Worm (Caenorhabditis elegans): Measurements from ENCODE around the gene cbp-1.

The cbp-1 gene

ce11 chrIII:9798478-9799157, 32.3 kb downstream of the cbp-1 start, which contains the start of gene ZK632.2:
Gene ZK632.2, plus strand, starts transcription at chrIII:9799107.
- TF ChIP-seq elt-2 (tag; optimal IDR thresholded peaks at IDR 0.05), result no peak
- TF ChIP-seq lin-15B (tag; optimal IDR thresholded peaks at IDR 0.05), result peak; percentile 10
- TF ChIP-seq nfya-1 (tag; optimal IDR thresholded peaks at IDR 0.05; ENCODE audit: insufficient read depth), result peak; percentile 1

ce11 chrIII:9802045-9802444, 35.7 kb downstream of the cbp-1 start:
- TF ChIP-seq ama-1 (optimal IDR thresholded peaks at IDR 0.05) (peak; percentile 50), R02D3.7 (tag; optimal IDR thresholded peaks at IDR 0.05) (no peak)

- TF ChIP-seq nhr-25 (tag; optimal IDR thresholded peaks at IDR 0.05) (peak; percentile 33), elt-2 (tag; optimal IDR thresholded peaks at IDR 0.05) (peak; percentile 20), mdl-1 (tag; optimal IDR thresholded peaks at IDR 0.05) (no peak), nfya-1 (tag; optimal IDR thresholded peaks at IDR 0.05; ENCODE audit: insufficient read depth) (peak; percentile 12), nhr-23 (tag; optimal IDR thresholded peaks at IDR 0.05) (peak; percentile 36), ama-1 (optimal IDR thresholded peaks at IDR 0.05) (peak; percentile 62)
Observed at ce11 chrIII:9804997-9805610, 38.8 kb downstream of the cbp-1 start, which contains the start of gene riok-3. Gene riok-3, minus strand, starts transcription at chrIII:9805011.

ce11 chrIII:9806968-9807559, 40.8 kb downstream of the cbp-1 start, which contains the start of gene ZK632.4:
Gene ZK632.4, minus strand, starts transcription at chrIII:9807454.
- TF ChIP-seq egl-5 (tag; optimal IDR thresholded peaks at IDR 0.05) (no peak), eor-1 (tag; optimal IDR thresholded peaks at IDR 0.05) (no peak), R02D3.7 (tag; optimal IDR thresholded peaks at IDR 0.05) (no peak), ZK546.5 (tag; optimal IDR thresholded peaks at IDR 0.05) (no peak), nhr-23 (tag; optimal IDR thresholded peaks at IDR 0.05) (peak; percentile 53), ceh-28 (tag; optimal IDR thresholded peaks at IDR 0.05) (no peak), nhr-25 (tag; optimal IDR thresholded peaks at IDR 0.05) (peak; percentile 26), pha-4 (tag; optimal IDR thresholded peaks at IDR 0.05) (no peak)

ce11 chrIII:9807560-9808046, 41.3 kb downstream of the cbp-1 start:
- TF ChIP-seq lsy-12 (tag; optimal IDR thresholded peaks at IDR 0.05) (no peak), sea-2 (GFP tag; optimal IDR thresholded peaks at IDR 0.05) (no peak), snpc-4 (tag; optimal IDR thresholded peaks at IDR 0.05) (no peak), ZK546.5 (tag; optimal IDR thresholded peaks at IDR 0.05) (no peak), R02D3.7 (tag; optimal IDR thresholded peaks at IDR 0.05) (no peak), mml-1 (tag; optimal IDR thresholded peaks at IDR 0.05) (no peak), ceh-82 (tag; optimal IDR thresholded peaks at IDR 0.05) (no peak), ztf-4 (tag; optimal IDR thresholded peaks at IDR 0.05) (no peak), nhr-67 (tag; optimal IDR thresholded peaks at IDR 0.05) (no peak), nhr-237 (tag; optimal IDR thresholded peaks at IDR 0.05) (no peak), nfya-1 (tag; optimal IDR thresholded peaks at IDR 0.05; ENCODE audit: insufficient read depth) (peak; percentile 10), skn-1 (tag; optimal IDR thresholded peaks at IDR 0.05) (no peak), ceh-16 (tag; optimal IDR thresholded peaks at IDR 0.05) (no peak), elt-2 (tag; optimal IDR thresholded peaks at IDR 0.05) (peak; percentile 65), nhr-43 (tag; optimal IDR thresholded peaks at IDR 0.05; ENCODE audit: poor library complexity, severe bottlenecking) (peak; percentile 80), mdl-1 (tag; optimal IDR thresholded peaks at IDR 0.05) (peak; percentile 32), pqm-1 (tag; optimal IDR thresholded peaks at IDR 0.05) (peak; percentile 48), tbx-2 (tag; optimal IDR thresholded peaks at IDR 0.05) (no peak), nhr-11 (tag; optimal IDR thresholded peaks at IDR 0.05) (no peak), elt-1 (tag; optimal IDR thresholded peaks at IDR 0.05) (no peak), nhr-25 (tag; optimal IDR thresholded peaks at IDR 0.05) (peak; percentile 67), hmg-11 (tag; optimal IDR thresholded peaks at IDR 0.05) (no peak), nhr-23 (tag; optimal IDR thresholded peaks at IDR 0.05) (peak; percentile 49), nhr-12 (tag; optimal IDR thresholded peaks at IDR 0.05) (no peak), ama-1 (optimal IDR thresholded peaks at IDR 0.05) (peak; percentile 82), nhr-76 (tag; optimal IDR thresholded peaks at IDR 0.05) (no peak), nhr-77 (tag; optimal IDR thresholded peaks at IDR 0.05) (no peak), pha-4 (tag; optimal IDR thresholded peaks at IDR 0.05) (no peak), egl-5 (tag; optimal IDR thresholded peaks at IDR 0.05) (no peak), elt-3 (tag; optimal IDR thresholded peaks at IDR 0.05) (no peak), egl-27 (tag; optimal IDR thresholded peaks at IDR 0.05) (no peak), ztf-11 (tag; optimal IDR thresholded peaks at IDR 0.05) (no peak), unc-39 (tag; optimal IDR thresholded peaks at IDR 0.05) (no peak), fkh-2 (tag; optimal IDR thresholded peaks at IDR 0.05) (no peak), unc-62 (GFP tag; optimal IDR thresholded peaks at IDR 0.05) (no peak), lin-39 (tag; optimal IDR thresholded peaks at IDR 0.05) (no peak), aly-2 (tag; optimal IDR thresholded peaks at IDR 0.05) (no peak)

All from whole organism, L3 larva.